Worm (Caenorhabditis elegans): ENCODE data around the gene C46C2.7.

C46C2.7 gene

ce11 chrIV:9196755-9197154 lies 2.1 kb downstream of the C46C2.7 start:
- peak; percentile 16 for TF ChIP-seq W03F9.2 (tag; optimal IDR thresholded peaks at IDR 0.05)
- peak; percentile 48 for TF ChIP-seq him-1 (tag; optimal IDR thresholded peaks at IDR 0.05)
- no peak for TF ChIP-seq dao-5 (tag; optimal IDR thresholded peaks at IDR 0.05)

- no peak for TF ChIP-seq dao-5 (tag; optimal IDR thresholded peaks at IDR 0.05)
- TF ChIP-seq W03F9.2 (tag; optimal IDR thresholded peaks at IDR 0.05), result peak; percentile 11
These were observed 3.5 kb downstream of the C46C2.7 start for ce11 chrIV:9198136-9198535.

ce11 chrIV:9199148-9199938 lies 4.7 kb downstream of the C46C2.7 start:
- TF ChIP-seq W03F9.2 (tag; optimal IDR thresholded peaks at IDR 0.05) (no peak), him-1 (tag; optimal IDR thresholded peaks at IDR 0.05) (no peak), dao-5 (tag; optimal IDR thresholded peaks at IDR 0.05) (no peak)

- TF ChIP-seq W03F9.2 (tag; optimal IDR thresholded peaks at IDR 0.05), result no peak
- TF ChIP-seq dao-5 (tag; optimal IDR thresholded peaks at IDR 0.05), result no peak
- no peak for TF ChIP-seq him-1 (tag; optimal IDR thresholded peaks at IDR 0.05)
These were observed 5.2 kb downstream of the C46C2.7 start, which contains the start of gene wnk-1 for ce11 chrIV:9199939-9200202. TSS of gene wnk-1 (plus strand) at chrIV:9200103.

ce11 chrIV:9210841-9211240 lies 16.2 kb downstream of the C46C2.7 start:
- TF ChIP-seq him-1 (tag; optimal IDR thresholded peaks at IDR 0.05) (no peak), dao-5 (tag; optimal IDR thresholded peaks at IDR 0.05) (no peak), W03F9.2 (tag; optimal IDR thresholded peaks at IDR 0.05) (no peak)

- TF ChIP-seq W03F9.2 (tag; optimal IDR thresholded peaks at IDR 0.05) (no peak), dao-5 (tag; optimal IDR thresholded peaks at IDR 0.05) (no peak), him-1 (tag; optimal IDR thresholded peaks at IDR 0.05) (no peak)
These were observed 17.5 kb downstream of the C46C2.7 start, which contains the start of gene C46C2.6 for ce11 chrIV:9212121-9212520. TSS of gene C46C2.6 (plus strand) at chrIV:9212421.

- no peak for TF ChIP-seq dao-5 (tag; optimal IDR thresholded peaks at IDR 0.05)
- TF ChIP-seq W03F9.2 (tag; optimal IDR thresholded peaks at IDR 0.05), result no peak
- no peak for TF ChIP-seq him-1 (tag; optimal IDR thresholded peaks at IDR 0.05)
These were observed 20.2 kb downstream of the C46C2.7 start for ce11 chrIV:9214823-9215222.

ce11 chrIV:9215824-9216223 lies 21.2 kb downstream of the C46C2.7 start:
- TF ChIP-seq him-1 (tag; optimal IDR thresholded peaks at IDR 0.05), result no peak
- TF ChIP-seq dao-5 (tag; optimal IDR thresholded peaks at IDR 0.05), result no peak
- no peak for TF ChIP-seq W03F9.2 (tag; optimal IDR thresholded peaks at IDR 0.05)

ce11 chrIV:9216437-9216836 lies 21.8 kb downstream of the C46C2.7 start:
- TF ChIP-seq him-1 (tag; optimal IDR thresholded peaks at IDR 0.05) (no peak), W03F9.2 (tag; optimal IDR thresholded peaks at IDR 0.05) (no peak), dao-5 (tag; optimal IDR thresholded peaks at IDR 0.05) (no peak)

- TF ChIP-seq him-1 (tag; optimal IDR thresholded peaks at IDR 0.05) (no peak), dao-5 (tag; optimal IDR thresholded peaks at IDR 0.05) (no peak), W03F9.2 (tag; optimal IDR thresholded peaks at IDR 0.05) (no peak)
These were observed 22.3 kb downstream of the C46C2.7 start for ce11 chrIV:9216956-9217355.

ce11 chrIV:9217426-9217825 lies 22.8 kb downstream of the C46C2.7 start, which contains the start of gene C46C2.2:
TSS of gene C46C2.2 (plus strand) at chrIV:9217726.
- TF ChIP-seq dao-5 (tag; optimal IDR thresholded peaks at IDR 0.05) (no peak), W03F9.2 (tag; optimal IDR thresholded peaks at IDR 0.05) (no peak), him-1 (tag; optimal IDR thresholded peaks at IDR 0.05) (no peak)

ce11 chrIV:9218415-9218814 lies 23.8 kb downstream of the C46C2.7 start:
- TF ChIP-seq him-1 (tag; optimal IDR thresholded peaks at IDR 0.05) (no peak), W03F9.2 (tag; optimal IDR thresholded peaks at IDR 0.05) (no peak), dao-5 (tag; optimal IDR thresholded peaks at IDR 0.05) (no peak)

- TF ChIP-seq dao-5 (tag; optimal IDR thresholded peaks at IDR 0.05) (no peak), him-1 (tag; optimal IDR thresholded peaks at IDR 0.05) (no peak), W03F9.2 (tag; optimal IDR thresholded peaks at IDR 0.05) (no peak)
These were observed 30.2 kb downstream of the C46C2.7 start, which contains the start of gene C46C2.3 for ce11 chrIV:9224825-9225224. TSS of gene C46C2.3 (plus strand) at chrIV:9225125.

ce11 chrIV:9227650-9228049 lies 33.0 kb downstream of the C46C2.7 start:
- TF ChIP-seq W03F9.2 (tag; optimal IDR thresholded peaks at IDR 0.05), result no peak
- TF ChIP-seq him-1 (tag; optimal IDR thresholded peaks at IDR 0.05), result no peak
- no peak for TF ChIP-seq dao-5 (tag; optimal IDR thresholded peaks at IDR 0.05)

Data from whole organism, L4/young adult.